Fruit fly (Drosophila melanogaster) whole organism, prepupa: ENCODE data around the gene CG46439.

Experiments used
- CG10631 ChIP-seq: fragments of 200-800 bp; sonication (Bioruptor generic); optimal IDR thresholded peaks from 2 replicates; lab custom pipeline; 2016; ENCODE audit warnings: missing biosample characterization, missing genetic modification characterization
- CG1621 ChIP-seq: fragments of 200-800 bp; sonication (Bioruptor generic); optimal IDR thresholded peaks from 3 replicates; lab custom pipeline; 2018; ENCODE audit warnings: missing biosample characterization, mild to moderate bottlenecking, missing genetic modification characterization
- CG3032 ChIP-seq: fragments of 200-800 bp; optimal IDR thresholded peaks from 2 replicates; lab custom pipeline; 2019; ENCODE audit warnings: missing biosample characterization, mild to moderate bottlenecking, missing genetic modification characterization, moderate library complexity
- CG6792 ChIP-seq: fragments of 200-800 bp; sonication (Bioruptor generic); optimal IDR thresholded peaks from 3 replicates; lab custom pipeline; 2016; ENCODE audit warnings: missing biosample characterization, missing genetic modification characterization
- Sox102F ChIP-seq: fragments of 200-800 bp; sonication (Bioruptor generic); optimal IDR thresholded peaks from 2 replicates; lab custom pipeline; 2016; ENCODE audit warnings: missing biosample characterization, mild to moderate bottlenecking, missing genetic modification characterization
- achi ChIP-seq: fragments of 200-800 bp; sonication (Bioruptor generic); optimal IDR thresholded peaks from 3 replicates; lab custom pipeline; 2016; ENCODE audit warnings: missing biosample characterization, missing genetic modification characterization

DNA sequence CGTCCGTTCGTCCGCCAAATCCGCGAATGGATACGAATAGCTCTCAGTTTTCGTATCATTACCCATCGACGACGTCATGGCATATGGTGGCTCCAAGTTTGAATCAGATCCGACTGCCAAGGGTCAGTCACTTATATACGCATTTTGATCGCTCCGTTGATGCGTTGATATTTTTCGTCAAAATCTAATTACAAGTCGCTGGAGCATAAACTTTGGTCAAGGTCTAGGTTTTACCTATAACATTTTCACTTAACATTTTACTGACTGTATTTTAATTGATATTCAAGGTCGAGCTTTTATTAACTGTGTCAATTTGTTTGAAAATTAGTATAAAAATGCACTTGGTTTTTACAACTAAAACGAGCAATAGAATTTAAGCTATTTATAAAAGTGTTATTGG, 5.6 kb upstream of the CG46439 start, which contains the start of gene Elo68beta:
- TF ChIP-seq CG6792 (GFP tag; lab: Kevin White, UChicago) (no peak), achi (GFP tag; lab: Kevin White, UChicago) (no peak), CG3032 (tag; lab: Kevin White, UChicago) (no peak), CG1621 (no peak), CG10631 (GFP tag; lab: Kevin White, UChicago) (no peak), Sox102F (GFP tag; lab: Kevin White, UChicago) (no peak)
